Fruit fly (Drosophila melanogaster) whole organism, embryonic: ENCODE data around the gene lectin-29Ca.

ENCODE experiments used
- Awh ChIP-seq: fragments of 200-800 bp; sonication (Bioruptor generic); IDR thresholded peaks from 2 replicates; pipeline ENCODE4, ENCODE4 v1.3.6; 2022; ENCODE audit warnings: missing biosample characterization, missing genetic modification characterization
- CG1024 ChIP-seq: fragments of 200-800 bp; sonication (Bioruptor generic); IDR thresholded peaks from 2 replicates; pipeline ENCODE4 v1.3.6; 2022; ENCODE audit warnings: missing biosample characterization, missing genetic modification characterization
- CG10431 ChIP-seq: fragments of 200-800 bp; sonication (Bioruptor generic); optimal IDR thresholded peaks from 3 replicates; lab custom pipeline; 2018; ENCODE audit warnings: missing biosample characterization, mild to moderate bottlenecking, missing genetic modification characterization
- CG10979 ChIP-seq: fragments of 200-800 bp; sonication (Bioruptor generic); optimal IDR thresholded peaks from 2 replicates; lab custom pipeline; 2018; ENCODE audit warnings: missing biosample characterization, mild to moderate bottlenecking, missing genetic modification characterization, moderate library complexity
- CG12104 ChIP-seq: fragments of 200-800 bp; sonication (Bioruptor generic); optimal IDR thresholded peaks from 3 replicates; lab custom pipeline; 2016; ENCODE audit warnings: missing biosample characterization, missing genetic modification characterization
- CG14050 ChIP-seq: fragments of 200-800 bp; sonication (Bioruptor generic); IDR thresholded peaks from 3 replicates; pipeline ENCODE4 v1.3.6; 2022; ENCODE audit warnings: missing biosample characterization, missing genetic modification characterization
- CG14441 ChIP-seq: fragments of 200-800 bp; sonication (Bioruptor generic); IDR thresholded peaks from 2 replicates; pipeline ENCODE4 v1.3.6; 2022; ENCODE audit warnings: missing biosample characterization, missing genetic modification characterization
- CG16863 ChIP-seq: fragments of 200-800 bp; sonication (Bioruptor generic); optimal IDR thresholded peaks from 3 replicates; lab custom pipeline; 2016; ENCODE audit warnings: missing biosample characterization, missing genetic modification characterization
- CG1832 ChIP-seq: fragments of 200-800 bp; sonication (Bioruptor generic); optimal IDR thresholded peaks from 2 replicates; lab custom pipeline; 2017; ENCODE audit warnings: missing biosample characterization, mild to moderate bottlenecking, missing genetic modification characterization, inconsistent platforms
- CG31365 ChIP-seq: fragments of 200-800 bp; sonication (Bioruptor generic); optimal IDR thresholded peaks from 2 replicates; lab custom pipeline; 2018; ENCODE audit warnings: missing biosample characterization, mild to moderate bottlenecking, missing genetic modification characterization
- CG32767 ChIP-seq: fragments of 200-800 bp; sonication (Bioruptor generic); IDR thresholded peaks from 2 replicates; pipeline ENCODE4 v1.3.6; 2022; ENCODE audit warnings: missing biosample characterization, missing genetic modification characterization
- CG32772 ChIP-seq: fragments of 200-800 bp; sonication (Bioruptor generic); IDR thresholded peaks from 2 replicates; pipeline ENCODE4 v1.3.6; 2022; ENCODE audit warnings: missing biosample characterization, missing genetic modification characterization
- CG34224 ChIP-seq: fragments of 200-800 bp; sonication (Bioruptor generic); IDR thresholded peaks from 3 replicates; pipeline ENCODE4 v1.3.6; 2022; ENCODE audit warnings: missing biosample characterization, missing genetic modification characterization; ENCODE audit not compliant: partially characterized antibody
- CG34376 ChIP-seq: fragments of 200-800 bp; sonication (Bioruptor generic); optimal IDR thresholded peaks from 2 replicates; lab custom pipeline; 2018; ENCODE audit warnings: missing biosample characterization, mild to moderate bottlenecking, missing genetic modification characterization
- CG6272 ChIP-seq: fragments of 200-800 bp; sonication (Bioruptor generic); IDR thresholded peaks from 2 replicates; pipeline ENCODE4 v1.3.6; 2022; ENCODE audit warnings: missing biosample characterization, missing genetic modification characterization
- CG6689 ChIP-seq: fragments of 200-800 bp; sonication (Bioruptor generic); IDR thresholded peaks from 2 replicates; pipeline ENCODE4 v1.3.6; 2022; ENCODE audit warnings: missing biosample characterization, missing genetic modification characterization
- CG6791 ChIP-seq: fragments of 200-800 bp; sonication (Bioruptor generic); IDR thresholded peaks from 3 replicates; pipeline ENCODE4 v1.3.6; 2022; ENCODE audit warnings: missing biosample characterization, missing genetic modification characterization; ENCODE audit not compliant: partially characterized antibody
- CG7928 ChIP-seq: fragments of 200-800 bp; sonication (Bioruptor generic); optimal IDR thresholded peaks from 2 replicates; lab custom pipeline; 2017; ENCODE audit warnings: missing biosample characterization, mild to moderate bottlenecking, missing genetic modification characterization
- CoRest ChIP-seq: fragments of 200-800 bp; sonication (Bioruptor generic); optimal IDR thresholded peaks from 3 replicates; lab custom pipeline; 2018; ENCODE audit warnings: missing biosample characterization, mild to moderate bottlenecking, missing genetic modification characterization, moderate library complexity
- Dip3 ChIP-seq: fragments of 200-800 bp; sonication (Bioruptor generic); optimal IDR thresholded peaks from 3 replicates; lab custom pipeline; 2016; ENCODE audit warnings: missing biosample characterization, missing genetic modification characterization
- Doc3 ChIP-seq: fragments of 200-800 bp; sonication (Bioruptor generic); IDR thresholded peaks from 3 replicates; pipeline ENCODE4 v1.3.6; 2022; ENCODE audit warnings: missing biosample characterization, missing genetic modification characterization; ENCODE audit not compliant: partially characterized antibody
- H2.0 ChIP-seq: fragments of 200-800 bp; sonication (Bioruptor generic); IDR thresholded peaks from 2 replicates; pipeline ENCODE4 v1.3.6; 2022; ENCODE audit warnings: missing biosample characterization, missing genetic modification characterization
- HLH4C ChIP-seq: fragments of 200-800 bp; sonication (Bioruptor generic); IDR thresholded peaks from 3 replicates; pipeline ENCODE4 v1.3.6; 2022; ENCODE audit warnings: missing biosample characterization, missing genetic modification characterization; ENCODE audit not compliant: partially characterized antibody
- Hey ChIP-seq: fragments of 200-800 bp; sonication (Bioruptor generic); optimal IDR thresholded peaks from 3 replicates; lab custom pipeline; 2018; ENCODE audit warnings: missing biosample characterization, mild to moderate bottlenecking, missing genetic modification characterization
- NfI ChIP-seq: fragments of 200-800 bp; sonication (Bioruptor generic); optimal IDR thresholded peaks from 3 replicates; lab custom pipeline; 2018; ENCODE audit warnings: missing biosample characterization, mild to moderate bottlenecking, missing genetic modification characterization, moderate library complexity
- Ravus ChIP-seq: fragments of 200-800 bp; sonication (Bioruptor generic); IDR thresholded peaks from 2 replicates; pipeline ENCODE4 v1.3.6; 2022; ENCODE audit warnings: missing biosample characterization, missing genetic modification characterization
- Scr ChIP-seq: fragments of 200-800 bp; sonication (Bioruptor generic); IDR thresholded peaks from 2 replicates; pipeline ENCODE4 v1.3.6; 2022; ENCODE audit warnings: missing biosample characterization, missing genetic modification characterization; ENCODE audit not compliant: partially characterized antibody
- Sox102F ChIP-seq: fragments of 200-800 bp; sonication (Bioruptor generic); optimal IDR thresholded peaks from 2 replicates; lab custom pipeline; 2018; ENCODE audit warnings: missing biosample characterization, mild to moderate bottlenecking, missing genetic modification characterization, moderate library complexity
- Sry-β ChIP-seq: fragments of 200-800 bp; sonication (Bioruptor generic); optimal IDR thresholded peaks from 2 replicates; lab custom pipeline; 2018; ENCODE audit warnings: missing biosample characterization, mild to moderate bottlenecking, missing genetic modification characterization, moderate library complexity
- aop ChIP-seq: fragments of 200-800 bp; sonication (Bioruptor generic); IDR thresholded peaks from 2 replicates; pipeline ENCODE4 v1.3.6; 2022; ENCODE audit warnings: missing biosample characterization, missing genetic modification characterization
- ara ChIP-seq: fragments of 200-800 bp; sonication (Bioruptor generic); IDR thresholded peaks from 2 replicates; pipeline ENCODE4 v1.3.6; 2022; ENCODE audit warnings: missing biosample characterization, missing genetic modification characterization
- cad ChIP-seq: fragments of >200 bp; optimal IDR thresholded peaks from 2 replicates; lab custom pipeline; 2017; ENCODE audit warnings: missing biosample characterization, missing genetic modification characterization
- cas ChIP-seq: fragments of 200-800 bp; sonication (Bioruptor generic); IDR thresholded peaks from 2 replicates; pipeline ENCODE4 v1.3.6; 2022; ENCODE audit warnings: missing biosample characterization, missing genetic modification characterization
- kah ChIP-seq: fragments of 200-800 bp; sonication (Bioruptor generic); optimal IDR thresholded peaks from 2 replicates; lab custom pipeline; 2018; ENCODE audit warnings: missing biosample characterization, mild to moderate bottlenecking, missing genetic modification characterization
- kni ChIP-seq: fragments of 200-800 bp; sonication (Bioruptor generic); optimal IDR thresholded peaks from 3 replicates; lab custom pipeline; 2017; ENCODE audit warnings: mild to moderate bottlenecking, missing biosample characterization, missing genetic modification reagents, missing genetic modification characterization
- lab ChIP-seq: fragments of 200-800 bp; sonication (Bioruptor generic); optimal IDR thresholded peaks from 3 replicates; lab custom pipeline; 2017; ENCODE audit warnings: missing biosample characterization, missing genetic modification characterization, mild to moderate bottlenecking, moderate library complexity, missing genetic modification reagents
- lola ChIP-seq, 3 experiments: fragments of >200 bp in 2 of 3; fragments of 200-800 bp in 1 of 3; sonication (Bioruptor generic) in 1 of 3; optimal IDR thresholded peaks; 2 replicates each; lab custom pipeline; 2017 to 2019; ENCODE audit warnings: missing biosample characterization in 3 of 3, missing genetic modification characterization in 3 of 3, mild to moderate bottlenecking in 1 of 3, moderate library complexity in 1 of 3
- maf-S ChIP-seq: fragments of 200-800 bp; sonication (Bioruptor generic); optimal IDR thresholded peaks from 2 replicates; lab custom pipeline; 2016; ENCODE audit warnings: missing biosample characterization, missing genetic modification characterization
- mirr ChIP-seq: fragments of 200-800 bp; sonication (Bioruptor generic); optimal IDR thresholded peaks from 3 replicates; lab custom pipeline; 2018; ENCODE audit warnings: missing biosample characterization, mild to moderate bottlenecking, missing genetic modification characterization
- pb ChIP-seq: fragments of 200-800 bp; sonication (Bioruptor generic); optimal IDR thresholded peaks from 3 replicates; lab custom pipeline; 2016; ENCODE audit warnings: missing biosample characterization, missing genetic modification characterization
- ro ChIP-seq: fragments of 200-800 bp; sonication (Bioruptor generic); IDR thresholded peaks from 2 replicates; pipeline ENCODE4 v1.3.6; 2022; ENCODE audit warnings: missing biosample characterization, missing genetic modification characterization
- sna ChIP-seq: fragments of 200-800 bp; sonication (Bioruptor generic); IDR thresholded peaks from 2 replicates; pipeline ENCODE4 v1.3.6; 2022; ENCODE audit warnings: missing biosample characterization, missing genetic modification characterization; ENCODE audit not compliant: partially characterized antibody
- stwl ChIP-seq: fragments of 200-800 bp; sonication (Bioruptor generic); optimal IDR thresholded peaks from 3 replicates; lab custom pipeline; 2018; ENCODE audit warnings: missing biosample characterization, mild to moderate bottlenecking, missing genetic modification characterization, moderate library complexity
- trem ChIP-seq: fragments of 200-800 bp; optimal IDR thresholded peaks from 3 replicates; lab custom pipeline; 2019; ENCODE audit warnings: missing biosample characterization, mild to moderate bottlenecking, missing genetic modification characterization, moderate library complexity
- ttk ChIP-seq: fragments of 200-800 bp; sonication (Bioruptor generic); IDR thresholded peaks from 2 replicates; pipeline ENCODE4 v2.1.2; 2022; ENCODE audit warnings: missing biosample characterization, missing genetic modification characterization
- tx ChIP-seq: fragments of 200-800 bp; sonication (Bioruptor generic); optimal IDR thresholded peaks from 2 replicates; lab custom pipeline; 2016; ENCODE audit warnings: missing biosample characterization, missing genetic modification characterization
- vnd ChIP-seq: fragments of 200-800 bp; sonication (Bioruptor generic); IDR thresholded peaks from 3 replicates; pipeline ENCODE4 v1.3.6; 2022; ENCODE audit warnings: missing biosample characterization, missing genetic modification characterization; ENCODE audit not compliant: partially characterized antibody
- wdn ChIP-seq: fragments of 200-800 bp; sonication (Bioruptor generic); IDR thresholded peaks from 2 replicates; pipeline ENCODE4 v1.3.6; 2022; ENCODE audit warnings: missing biosample characterization, missing genetic modification characterization
- zfh2 ChIP-seq: fragments of 200-800 bp; sonication (Bioruptor generic); optimal IDR thresholded peaks from 2 replicates; lab custom pipeline; 2016; ENCODE audit warnings: missing biosample characterization, missing genetic modification characterization

Gene lectin-29Ca

dm6 chr2L:8362273-8362954 lies 31.7 kb downstream of the lectin-29Ca start, which contains the start of gene CG7627 (continued):
- TF ChIP-seq CG34376 (GFP tag; lab: Kevin White, UChicago) (peak; percentile 76), CG1024 (GFP tag; lab: Robert Waterston, UW) (peak; percentile 46; the same call in 1 of the 2 replicates), CG1832 (GFP tag; lab: Kevin White, UChicago) (no peak), lab (GFP tag; lab: Kevin White, UChicago) (peak; percentile 88), NfI (GFP tag; lab: Kevin White, UChicago) (peak; percentile 52), CG16863 (GFP tag; lab: Kevin White, UChicago) (peak; percentile 40), HLH4C (GFP tag; lab: Robert Waterston, UW) (no peak), CG6689 (GFP tag; lab: Robert Waterston, UW) (peak; percentile 75), CG12104 (GFP tag; lab: Kevin White, UChicago) (peak; percentile 76), CG6272 (GFP tag; lab: Robert Waterston, UW) (peak; percentile 58), cad (no peak), ara (peak; percentile 71), cas (GFP tag; lab: Robert Waterston, UW) (peak; percentile 44; the same call in 1 of the 2 replicates), vnd (GFP tag; lab: Robert Waterston, UW) (no peak), aop (GFP tag; lab: Robert Waterston, UW) (no peak), kni (GFP tag; lab: Kevin White, UChicago) (no peak), CG10431 (GFP tag; lab: Kevin White, UChicago) (no peak), CG7928 (GFP tag; lab: Kevin White, UChicago) (peak; percentile 49), wdn (peak; percentile 58), kah (GFP tag; lab: Kevin White, UChicago) (peak; percentile 20), CG34224 (GFP tag; lab: Robert Waterston, UW) (no peak), ttk (peak; percentile 72), Awh (GFP tag; lab: Robert Waterston, UW) (peak; percentile 67; the same call in 1 of the 2 replicates), CG10979 (tag; lab: Kevin White, UChicago) (peak; percentile 78), lola (GFP tag; optimal IDR thresholded peaks at IDR 0.05; lab: Kevin White, UChicago) (peak in 1 of 3 experiments; percentile 43), maf-S (GFP tag; lab: Kevin White, UChicago) (peak; percentile 43), ro (GFP tag; lab: Robert Waterston, UW) (peak; percentile 70), CG6791 (GFP tag; lab: Robert Waterston, UW) (no peak), CoRest (peak; percentile 68), Sox102F (peak; percentile 56), Dip3 (GFP tag; lab: Kevin White, UChicago) (peak; percentile 73), CG14441 (GFP tag; lab: Robert Waterston, UW) (peak; percentile 80), zfh2 (GFP tag; lab: Kevin White, UChicago) (peak; percentile 74), CG32767 (GFP tag; lab: Robert Waterston, UW) (peak; percentile 64; the same call in 1 of the 2 replicates), tx (GFP tag; lab: Kevin White, UChicago) (peak; percentile 57), CG31365 (tag; lab: Kevin White, UChicago) (peak; percentile 59), Hey (tag; lab: Kevin White, UChicago) (no peak), H2.0 (GFP tag; lab: Robert Waterston, UW) (peak; percentile 66), Scr (GFP tag; lab: Robert Waterston, UW) (0 out of 2 replicates have a peak, but pooled peaks have one; percentile 26), mirr (no peak), Ravus (GFP tag; lab: Robert Waterston, UW) (peak; percentile 54), Doc3 (GFP tag; lab: Robert Waterston, UW) (no peak), CG32772 (GFP tag; lab: Robert Waterston, UW) (peak; percentile 56), CG14050 (GFP tag; lab: Robert Waterston, UW) (peak; percentile 52; the same call in 2 of the 3 replicates), sna (GFP tag; lab: Robert Waterston, UW) (no peak), Sry-β (no peak), trem (peak; percentile 25), pb (GFP tag; lab: Kevin White, UChicago) (peak; percentile 67), stwl (tag; lab: Kevin White, UChicago) (no peak)
